Worm (Caenorhabditis elegans): ENCODE results near the gene gadr-4.

- no peak for TF ChIP-seq ztf-29 (GFP tag; IDR thresholded peaks at IDR 0.05)
- no peak for TF ChIP-seq T22C8.4 (GFP tag; IDR thresholded peaks at IDR 0.05)
- TF ChIP-seq med-1 (GFP tag; optimal IDR thresholded peaks at IDR 0.05; ENCODE audit: insufficient read depth), result no peak
- TF ChIP-seq flt-1 (GFP tag; IDR thresholded peaks at IDR 0.05), result no peak
- TF ChIP-seq klf-2 (GFP tag; conservative IDR thresholded peaks at IDR 0.05), result no peak
- no peak for TF ChIP-seq tab-1 (GFP tag; IDR thresholded peaks at IDR 0.05)
Observed at ce11 chrII:4018617-4019016, 43.8 kb downstream of the gadr-4 start, which contains the start of gene K07D4.6.

Measured in whole organism, midembryonic.